Worm (Caenorhabditis elegans): Measurements from ENCODE around the gene lpr-2.

DNA sequence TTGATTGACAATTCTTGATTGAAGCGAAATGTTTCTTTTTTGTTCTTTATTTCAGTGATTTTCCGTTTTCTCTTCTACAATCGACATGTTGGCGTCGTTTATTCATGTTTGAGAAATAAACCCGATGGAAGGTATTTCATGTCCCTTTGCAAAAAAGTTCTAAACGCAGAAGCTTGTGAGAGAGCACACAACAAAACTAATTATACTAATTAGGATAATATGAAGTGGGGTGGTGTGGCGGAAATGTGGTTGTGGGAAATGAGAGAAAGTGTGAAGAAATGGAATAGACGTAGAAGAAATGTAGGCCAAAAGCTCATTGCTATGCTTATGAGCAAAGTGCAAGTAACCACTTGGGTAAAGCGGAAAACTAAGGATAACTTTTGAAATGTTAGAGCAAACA, 3.8 kb downstream of the lpr-2 start:
- no peak for TF ChIP-seq jun-1 (tag; optimal IDR thresholded peaks at IDR 0.05)
- TF ChIP-seq elt-3 (tag; optimal IDR thresholded peaks at IDR 0.05), result no peak
- no peak for TF ChIP-seq nhr-76 (tag; optimal IDR thresholded peaks at IDR 0.05)
- TF ChIP-seq unc-130 (tag; optimal IDR thresholded peaks at IDR 0.05), result no peak
- no peak for TF ChIP-seq ama-1 (optimal IDR thresholded peaks at IDR 0.05)
- no peak for TF ChIP-seq mdl-1 (tag; optimal IDR thresholded peaks at IDR 0.05)
- TF ChIP-seq elt-2 (tag; optimal IDR thresholded peaks at IDR 0.05), result no peak
- no peak for TF ChIP-seq nhr-12 (tag; optimal IDR thresholded peaks at IDR 0.05)
- TF ChIP-seq C16A3.4 (tag; optimal IDR thresholded peaks at IDR 0.05), result no peak
- no peak for TF ChIP-seq ceh-82 (tag; optimal IDR thresholded peaks at IDR 0.05)
- no peak for TF ChIP-seq lin-13 (GFP tag; optimal IDR thresholded peaks at IDR 0.05)
- no peak for TF ChIP-seq nhr-237 (tag; optimal IDR thresholded peaks at IDR 0.05)
